Worm (Caenorhabditis elegans) whole organism, mixed stage, embryonic: ENCODE measurements around the gene tbx-43.

ENCODE experiments used
- M03D4.4 ChIP-seq: sonication (generic microtip); optimal IDR thresholded peaks from 2 replicates; lab custom pipeline; 2017; ENCODE audit warnings: mild to moderate bottlenecking, missing genetic modification characterization, missing compliant biosample characterization
- ceh-39 ChIP-seq: fragments of 150-350 bp; optimal IDR thresholded peaks from 2 replicates; lab custom pipeline; 2014; ENCODE audit warnings: missing biosample characterization, missing genetic modification characterization
- ceh-83 ChIP-seq: fragments of 200-800 bp; sonication (Bioruptor generic); optimal IDR thresholded peaks from 2 replicates; lab custom pipeline; 2018; ENCODE audit warnings: mild to moderate bottlenecking, missing genetic modification characterization, missing compliant biosample characterization
- elt-3 ChIP-seq: fragments of 150-350 bp; optimal IDR thresholded peaks from 2 replicates; lab custom pipeline; 2014; ENCODE audit warnings: missing biosample characterization, missing genetic modification characterization
- hlh-1 ChIP-seq: fragments of 150-350 bp; optimal IDR thresholded peaks from 2 replicates; lab custom pipeline; 2014; ENCODE audit warnings: missing biosample characterization, missing genetic modification reagents, missing genetic modification characterization
- mep-1 ChIP-seq: fragments of 150-350 bp; optimal IDR thresholded peaks from 2 replicates; lab custom pipeline; 2017; ENCODE audit warnings: missing biosample characterization, missing genetic modification reagents, missing genetic modification characterization, inconsistent platforms
- nhr-28 ChIP-seq: fragments of 150-350 bp; optimal IDR thresholded peaks from 2 replicates; lab custom pipeline; 2014; ENCODE audit warnings: missing biosample characterization, missing genetic modification characterization
- snpc-4 ChIP-seq: fragments of 150-350 bp; optimal IDR thresholded peaks from 2 replicates; lab custom pipeline; 2014; ENCODE audit warnings: missing biosample characterization, missing genetic modification characterization
- unc-62 ChIP-seq: fragments of 150-350 bp; optimal IDR thresholded peaks from 2 replicates; lab custom pipeline; 2014; ENCODE audit warnings: missing biosample characterization, missing genetic modification reagents, missing genetic modification characterization
- ztf-11 ChIP-seq: fragments of 150-350 bp; optimal IDR thresholded peaks from 2 replicates; lab custom pipeline; 2014; ENCODE audit warnings: missing biosample characterization, missing genetic modification characterization

DNA sequence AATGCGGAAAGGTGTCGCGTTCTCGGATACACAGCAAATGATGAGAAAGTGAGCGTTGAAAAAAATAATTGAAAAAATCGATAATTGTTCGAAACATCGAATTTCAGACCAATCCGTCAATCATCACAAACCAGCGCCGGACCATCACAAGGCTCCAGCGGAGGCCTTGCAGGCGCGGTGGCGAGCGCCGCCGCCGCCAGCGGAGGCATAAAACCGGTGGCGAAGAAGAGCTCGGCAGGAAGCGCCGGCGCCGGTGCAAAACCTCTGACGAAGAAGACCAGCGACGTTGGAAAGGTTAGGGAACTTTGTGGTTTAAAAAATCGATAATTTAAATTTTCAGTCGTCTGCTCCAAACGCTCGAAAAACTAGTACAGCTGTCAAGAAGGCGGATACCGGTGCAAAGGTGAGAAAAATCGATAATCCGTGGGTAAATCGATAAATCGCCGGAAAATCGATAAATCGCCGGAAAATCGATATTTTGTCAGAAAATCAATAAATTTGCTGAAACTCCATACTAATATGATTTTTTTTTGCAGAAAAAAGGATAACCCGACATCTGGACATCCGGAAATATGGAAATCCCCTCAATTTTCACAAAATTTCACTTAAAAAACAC lies 36.4 kb upstream of the tbx-43 start:
- no peak for TF ChIP-seq snpc-4 (tag; lab: Kevin White, UChicago)
- TF ChIP-seq unc-62, result no peak
- TF ChIP-seq elt-3 (tag; lab: Kevin White, UChicago), result no peak
- TF ChIP-seq nhr-28 (tag; lab: Kevin White, UChicago), result no peak
- no peak for TF ChIP-seq ceh-83 (GFP tag; lab: Kevin White, UChicago)
- TF ChIP-seq hlh-1 (tag; lab: Kevin White, UChicago), result no peak
- no peak for TF ChIP-seq ztf-11 (tag; lab: Kevin White, UChicago)
- TF ChIP-seq M03D4.4 (tag; lab: Kevin White, UChicago), result no peak
- TF ChIP-seq mep-1 (tag; lab: Kevin White, UChicago), result no peak
- no peak for TF ChIP-seq ceh-39
